Worm (Caenorhabditis elegans): ENCODE measurements around the gene F40F8.1.

DNA sequence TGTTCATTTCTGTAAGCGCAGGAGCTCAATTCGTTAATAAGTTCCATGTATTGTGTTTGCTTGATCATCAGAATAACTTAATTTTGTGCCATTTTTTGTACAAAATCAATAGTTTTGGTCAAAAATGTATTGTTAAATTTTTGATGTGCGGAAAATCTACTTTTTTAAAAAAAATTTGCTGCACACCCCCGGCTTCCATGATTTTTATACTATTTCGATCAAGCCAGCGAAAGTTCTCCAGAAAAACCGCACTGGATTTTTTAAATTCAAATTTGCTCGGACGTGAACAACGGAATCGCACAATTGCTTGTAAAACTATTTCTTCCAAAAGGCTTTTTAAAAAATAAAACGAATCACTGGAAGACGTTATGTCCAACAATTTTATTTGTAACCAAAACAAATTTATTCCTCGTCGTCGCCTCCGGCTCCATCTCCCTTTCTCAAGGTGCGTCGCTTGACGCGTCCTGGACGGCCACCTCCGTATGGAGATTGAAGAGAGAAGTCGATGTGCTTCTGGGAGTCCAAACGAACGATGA, 2.3 kb upstream of the F40F8.1 start:
- no peak for TF ChIP-seq ztf-16 (tag; optimal IDR thresholded peaks at IDR 0.05)
- TF ChIP-seq hlh-8 (tag; optimal IDR thresholded peaks at IDR 0.05) = no peak
- TF ChIP-seq ceh-6 (GFP tag; optimal IDR thresholded peaks at IDR 0.05) = no peak
- no peak for TF ChIP-seq nfya-1 (tag; optimal IDR thresholded peaks at IDR 0.05)
- TF ChIP-seq nhr-11 (tag; optimal IDR thresholded peaks at IDR 0.05) = no peak
- TF ChIP-seq ceh-2 (tag; optimal IDR thresholded peaks at IDR 0.05) = no peak

Data from whole organism, late embryonic.